Fruit fly (Drosophila melanogaster): ENCODE results near the gene CG11756.

DNA sequence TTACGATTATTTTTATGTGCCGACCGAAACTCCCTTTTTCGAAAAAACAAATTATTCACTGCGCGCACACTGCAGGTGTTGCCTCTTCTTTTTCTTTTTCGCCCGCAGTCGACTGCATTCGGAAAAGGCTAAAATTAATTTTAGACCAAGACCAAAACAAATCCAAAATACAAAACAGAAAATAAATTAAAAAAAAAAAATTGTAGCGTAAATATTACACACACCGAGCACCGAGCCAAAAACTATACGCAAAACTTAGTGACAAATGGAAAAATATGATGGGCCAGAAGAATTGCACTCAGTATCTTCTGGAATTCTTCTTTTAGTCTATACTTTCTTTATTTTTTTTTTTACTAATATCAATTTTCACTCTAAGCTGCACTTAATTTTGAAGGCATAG lies 45.2 kb upstream of the CG11756 start, which contains the start of gene CG44422:
- TF ChIP-seq CG8301 (tag; optimal IDR thresholded peaks at IDR 0.05): no peak
- TF ChIP-seq Pif1A (GFP tag; optimal IDR thresholded peaks at IDR 0.05): no peak
- no peak for TF ChIP-seq CG10348 (GFP tag; IDR thresholded peaks at IDR 0.05)
- TF ChIP-seq CG8159 (tag; optimal IDR thresholded peaks at IDR 0.05): no peak

All from whole organism, pupa.